Fruit fly (Drosophila melanogaster): Measurements from ENCODE around the gene CG10958.

CG10958 gene

DNA sequence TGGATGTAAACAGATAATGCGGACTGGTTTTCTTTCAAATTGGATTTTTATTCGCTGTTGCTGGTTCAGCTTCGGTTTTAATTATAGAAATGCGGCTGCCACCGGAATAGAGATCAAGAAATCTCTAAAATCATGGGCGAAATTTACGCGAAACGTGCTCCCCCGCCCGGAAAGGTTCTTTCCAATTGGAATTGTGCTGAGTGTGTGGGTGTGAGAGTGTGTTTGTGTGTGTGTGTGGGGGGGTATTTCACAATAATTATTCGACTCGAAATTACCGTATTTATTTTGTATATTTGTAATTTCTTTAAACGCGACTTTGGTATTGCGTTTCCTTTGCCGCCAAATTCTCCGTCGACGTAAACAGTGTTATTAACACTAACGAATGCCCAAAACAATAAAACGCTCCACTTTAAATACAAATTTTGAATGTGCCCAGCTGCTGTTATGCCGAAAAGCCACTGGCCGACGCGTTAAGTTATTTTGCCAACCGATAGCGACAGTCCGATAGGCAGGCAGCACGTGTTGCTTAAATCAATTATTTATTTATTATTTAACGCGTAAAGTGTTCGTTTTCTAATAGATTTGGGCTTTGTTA, 16.3 kb upstream of the CG10958 start, which contains the start of gene Gclc (continued):
- no peak for TF ChIP-seq CG8944 (GFP tag; optimal IDR thresholded peaks at IDR 0.05)
- no peak for TF ChIP-seq caup (GFP tag; optimal IDR thresholded peaks at IDR 0.05; ENCODE audit: severe bottlenecking)
- peak; percentile 50 for TF ChIP-seq E2f2 (GFP tag; IDR thresholded peaks at IDR 0.05)
- no peak for TF ChIP-seq Bdp1 (GFP tag; optimal IDR thresholded peaks at IDR 0.05)
- TF ChIP-seq Asciz (GFP tag; optimal IDR thresholded peaks at IDR 0.05), result no peak
- TF ChIP-seq cato (GFP tag; optimal IDR thresholded peaks at IDR 0.05; ENCODE audit: borderline replicate concordance), result no peak
- TF ChIP-seq HLH3B (GFP tag; IDR thresholded peaks at IDR 0.05), result no peak
- peak in 1 of 2 experiments; percentile 1 for TF ChIP-seq Eip74EF (GFP tag; optimal IDR thresholded peaks at IDR 0.05)
- no peak for TF ChIP-seq NK7.1 (GFP tag; optimal IDR thresholded peaks at IDR 0.05)
- no peak for TF ChIP-seq pum (GFP tag; optimal IDR thresholded peaks at IDR 0.05)
- no peak for TF ChIP-seq CG2678 (tag; optimal IDR thresholded peaks at IDR 0.05)
- 0 out of 2 replicates have a peak, but pooled peaks have one; percentile 23 for TF ChIP-seq NFAT (GFP tag; IDR thresholded peaks at IDR 0.05)
- TF ChIP-seq tx (GFP tag; optimal IDR thresholded peaks at IDR 0.05), result no peak
- peak; percentile 24 for TF ChIP-seq lab (GFP tag; optimal IDR thresholded peaks at IDR 0.05)
- TF ChIP-seq lola (GFP tag; optimal IDR thresholded peaks at IDR 0.05), result no peak
- no peak for TF ChIP-seq Dip3 (GFP tag; optimal IDR thresholded peaks at IDR 0.05)
- no peak for TF ChIP-seq YL-1 (GFP tag; optimal IDR thresholded peaks at IDR 0.05)
- TF ChIP-seq fd102C (GFP tag; optimal IDR thresholded peaks at IDR 0.05), result no peak
- TF ChIP-seq CG10366 (GFP tag; IDR thresholded peaks at IDR 0.05), result no peak
- TF ChIP-seq twi (tag; optimal IDR thresholded peaks at IDR 0.05), result no peak
- no peak for TF ChIP-seq Hr3 (GFP tag; optimal IDR thresholded peaks at IDR 0.05)
- TF ChIP-seq CG8359 (GFP tag; optimal IDR thresholded peaks at IDR 0.05; ENCODE audit: borderline replicate concordance), result no peak
- TF ChIP-seq sqz (GFP tag; optimal IDR thresholded peaks at IDR 0.05), result no peak
- no peak for TF ChIP-seq Stat92E (GFP tag; optimal IDR thresholded peaks at IDR 0.05)
- no peak for TF ChIP-seq dati (GFP tag; IDR thresholded peaks at IDR 0.05)
- no peak for TF ChIP-seq jigr1 (GFP tag; IDR thresholded peaks at IDR 0.05)
- no peak for TF ChIP-seq CG5245 (GFP tag; optimal IDR thresholded peaks at IDR 0.05)
- TF ChIP-seq CG11504 (tag; optimal IDR thresholded peaks at IDR 0.05), result no peak
- no peak for TF ChIP-seq run (tag; optimal IDR thresholded peaks at IDR 0.05)
- TF ChIP-seq CG11247 (GFP tag; IDR thresholded peaks at IDR 0.05), result no peak
- TF ChIP-seq Sry-β (GFP tag; optimal IDR thresholded peaks at IDR 0.05), result no peak
- TF ChIP-seq Mad (GFP tag; optimal IDR thresholded peaks at IDR 0.05), result no peak
- TF ChIP-seq HLH4C (GFP tag; IDR thresholded peaks at IDR 0.05; ENCODE audit: partially characterized antibody), result peak; percentile 34; the same call in 1 of the 3 replicates
- no peak for TF ChIP-seq Oli (tag; optimal IDR thresholded peaks at IDR 0.05)
- no peak for TF ChIP-seq oc (tag; optimal IDR thresholded peaks at IDR 0.05)
- TF ChIP-seq Lpt (GFP tag; optimal IDR thresholded peaks at IDR 0.05), result no peak
- TF ChIP-seq maf-S (GFP tag; optimal IDR thresholded peaks at IDR 0.05), result no peak
- no peak for TF ChIP-seq CG1832 (GFP tag; optimal IDR thresholded peaks at IDR 0.05)
- TF ChIP-seq CG13775 (GFP tag; optimal IDR thresholded peaks at IDR 0.05), result no peak
- TF ChIP-seq CG12391 (tag; optimal IDR thresholded peaks at IDR 0.05), result no peak
- TF ChIP-seq dan (GFP tag; IDR thresholded peaks at IDR 0.05), result no peak
- no peak for TF ChIP-seq ewg (GFP tag; optimal IDR thresholded peaks at IDR 0.05)
- TF ChIP-seq GATAe (GFP tag; conservative IDR thresholded peaks at IDR 0.05), result no peak
- TF ChIP-seq sim (GFP tag; IDR thresholded peaks at IDR 0.05), result no peak
- TF ChIP-seq Abd-B (GFP tag; optimal IDR thresholded peaks at IDR 0.05), result no peak
- TF ChIP-seq CG17328 (GFP tag; IDR thresholded peaks at IDR 0.05), result no peak
- TF ChIP-seq Trl (optimal IDR thresholded peaks at IDR 0.05), result no peak
- TF ChIP-seq Trl (GFP tag; optimal IDR thresholded peaks at IDR 0.05), result no peak
- no peak for TF ChIP-seq toy (GFP tag; IDR thresholded peaks at IDR 0.05)
- TF ChIP-seq jumu (GFP tag; optimal IDR thresholded peaks at IDR 0.05), result no peak

Measured in whole organism, embryonic.